Fruit fly (Drosophila melanogaster) S2 (cell line): ENCODE measurements around the gene Dpm2.

Experiments used
- CG8478 ChIP-seq: fragments of >200 bp; optimal IDR thresholded peaks from 2 replicates; lab custom pipeline; 2018
- CTCF ChIP-seq, 2 experiments: fragments of >200 bp; optimal IDR thresholded peaks; 2 replicates each; lab custom pipeline; 2018

The Dpm2 gene

dm6 chr3L:3319223-3319643 lies at the start of gene Dpm2, which contains the start of the genes PIG-C and CG12016:
Gene Dpm2, plus strand, starts transcription at chr3L:3319555.
Gene PIG-C, minus strand, starts transcription at chr3L:3319232.
Gene CG12016, plus strand, starts transcription at chr3L:3319555.
- TF ChIP-seq CG8478 (lab: Kevin White, UChicago) (no peak), CTCF (optimal IDR thresholded peaks at IDR 0.05; lab: Kevin White, UChicago) (peak in 1 of 2 experiments; percentile 14)

DNA sequence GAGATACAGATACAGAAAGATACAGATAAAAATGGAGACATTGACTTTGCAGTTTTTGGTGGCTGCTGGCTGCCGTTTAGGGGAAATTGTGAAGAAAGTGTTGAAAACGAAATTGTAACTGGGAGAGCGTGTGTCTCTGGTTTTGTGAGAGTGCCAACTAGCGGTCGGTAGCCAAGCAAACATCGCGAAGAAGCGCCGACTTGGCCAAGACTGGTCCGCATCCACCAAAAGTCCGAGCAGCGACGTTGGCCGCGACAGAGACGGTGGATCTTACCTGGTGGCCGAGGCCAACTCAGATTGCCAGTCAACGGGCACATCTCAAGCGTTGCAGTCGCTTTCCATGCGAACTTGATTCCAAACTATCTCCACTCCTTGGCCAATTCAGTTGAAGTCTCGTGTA lies 48.6 kb upstream of the Dpm2 start, which contains the start of gene CG14960:
TSS of gene CG14960 (plus strand) at position 301 of the 400 bp plus-strand sequence.
- TF ChIP-seq CTCF (optimal IDR thresholded peaks at IDR 0.05; lab: Kevin White, UChicago), result no peak
- no peak for TF ChIP-seq CG8478 (lab: Kevin White, UChicago)

DNA sequence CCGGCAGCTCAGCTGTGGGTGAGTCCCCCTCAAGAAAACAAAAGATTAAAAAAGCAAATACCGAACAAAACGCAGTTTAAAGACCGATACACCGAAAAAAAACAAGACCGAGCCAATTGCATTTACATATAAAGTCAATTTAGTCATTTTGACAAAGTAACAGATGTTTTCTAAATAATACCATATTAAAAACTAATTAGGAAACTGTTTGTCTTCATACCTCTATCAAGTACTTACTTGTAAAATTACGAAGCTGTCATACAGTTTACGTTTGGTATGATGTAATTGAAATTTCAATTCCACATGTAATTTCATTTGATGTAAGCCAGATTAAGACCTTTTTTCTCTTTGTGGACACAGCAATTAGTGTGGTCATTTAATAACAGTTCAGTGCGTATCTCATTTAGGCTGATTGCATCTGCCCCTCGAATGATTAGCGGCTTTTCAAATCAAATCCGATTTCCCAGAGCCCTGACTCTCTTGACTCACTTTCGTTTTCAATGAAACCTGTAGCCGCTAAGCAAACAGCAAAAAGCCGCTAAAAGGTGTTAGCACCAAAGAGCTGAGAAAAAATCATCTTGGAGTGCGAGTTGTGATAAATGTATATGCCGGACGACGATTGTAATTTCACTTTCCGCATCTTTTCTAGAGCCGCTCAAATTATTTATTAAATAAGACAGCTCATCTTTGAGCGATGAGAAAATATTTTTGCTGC lies 44.7 kb upstream of the Dpm2 start:
- TF ChIP-seq CTCF (optimal IDR thresholded peaks at IDR 0.05; lab: Kevin White, UChicago) (no peak), CG8478 (lab: Kevin White, UChicago) (no peak)

dm6 chr3L:3276930-3277329 lies 42.4 kb upstream of the Dpm2 start:
- no peak for TF ChIP-seq CG8478 (lab: Kevin White, UChicago)
- peak; percentile 46 to 66 for TF ChIP-seq CTCF (optimal IDR thresholded peaks at IDR 0.05; lab: Kevin White, UChicago)

dm6 chr3L:3279930-3280329 lies 39.4 kb upstream of the Dpm2 start, which contains the start of gene CG12017:
Gene CG12017, plus strand, starts transcription at chr3L:3280239.
- TF ChIP-seq CTCF (optimal IDR thresholded peaks at IDR 0.05; lab: Kevin White, UChicago), result no peak
- no peak for TF ChIP-seq CG8478 (lab: Kevin White, UChicago)

DNA sequence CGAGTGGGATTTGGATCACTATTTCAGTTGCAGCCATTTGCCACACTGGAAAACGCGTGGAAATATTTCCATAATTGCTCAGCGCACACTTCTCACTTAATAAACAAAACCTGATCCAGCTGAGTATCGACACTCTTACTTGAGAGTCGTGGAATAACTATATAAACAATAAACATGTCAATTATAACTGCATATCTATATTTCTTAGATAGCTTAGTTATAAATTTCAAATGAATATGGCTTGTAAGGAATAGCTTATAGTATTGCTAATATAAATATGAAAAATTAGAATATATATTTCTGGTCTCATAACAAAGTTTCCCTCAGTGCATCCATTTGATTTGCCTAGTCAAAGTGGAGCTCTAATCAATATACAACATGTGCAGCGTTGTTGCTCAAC lies 36.1 kb upstream of the Dpm2 start:
- TF ChIP-seq CTCF (optimal IDR thresholded peaks at IDR 0.05; lab: Kevin White, UChicago) (no peak), CG8478 (lab: Kevin White, UChicago) (no peak)

DNA sequence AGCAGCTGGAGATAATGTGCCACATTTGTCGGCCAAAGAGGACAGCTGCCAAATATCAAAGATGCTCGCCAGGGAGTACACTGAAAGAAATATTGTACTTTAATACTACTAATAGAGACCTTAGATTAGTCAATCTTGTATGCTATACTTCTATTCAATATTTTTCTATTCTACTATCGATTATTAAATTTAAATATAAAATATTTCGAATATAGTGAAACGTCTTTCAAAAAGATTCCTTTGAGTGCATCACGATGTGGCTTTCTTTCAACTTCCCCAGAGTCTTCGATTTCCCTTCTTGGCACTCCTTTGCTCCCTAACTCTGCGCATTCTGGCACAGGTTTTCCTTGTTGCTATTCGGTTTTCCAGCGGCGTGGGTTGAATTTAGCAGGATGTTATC lies 34.5 kb upstream of the Dpm2 start:
- TF ChIP-seq CTCF (optimal IDR thresholded peaks at IDR 0.05; lab: Kevin White, UChicago) (no peak), CG8478 (lab: Kevin White, UChicago) (no peak)

- TF ChIP-seq CG8478 (lab: Kevin White, UChicago) (no peak), CTCF (optimal IDR thresholded peaks at IDR 0.05; lab: Kevin White, UChicago) (peak; percentile 75 to 90)
Observed at dm6 chr3L:3288414-3288813, 30.9 kb upstream of the Dpm2 start.

- TF ChIP-seq CTCF (optimal IDR thresholded peaks at IDR 0.05; lab: Kevin White, UChicago), result no peak
- no peak for TF ChIP-seq CG8478 (lab: Kevin White, UChicago)
Observed at dm6 chr3L:3291159-3291558, 28.2 kb upstream of the Dpm2 start, which contains the start of gene CG12009. Gene CG12009, plus strand, starts transcription at chr3L:3291459.

dm6 chr3L:3300345-3300744 lies 19.0 kb upstream of the Dpm2 start:
- TF ChIP-seq CTCF (optimal IDR thresholded peaks at IDR 0.05; lab: Kevin White, UChicago), result no peak
- no peak for TF ChIP-seq CG8478 (lab: Kevin White, UChicago)

dm6 chr3L:3301171-3301738 lies 18.1 kb upstream of the Dpm2 start:
- TF ChIP-seq CTCF (optimal IDR thresholded peaks at IDR 0.05; lab: Kevin White, UChicago) (no peak), CG8478 (lab: Kevin White, UChicago) (no peak)

DNA sequence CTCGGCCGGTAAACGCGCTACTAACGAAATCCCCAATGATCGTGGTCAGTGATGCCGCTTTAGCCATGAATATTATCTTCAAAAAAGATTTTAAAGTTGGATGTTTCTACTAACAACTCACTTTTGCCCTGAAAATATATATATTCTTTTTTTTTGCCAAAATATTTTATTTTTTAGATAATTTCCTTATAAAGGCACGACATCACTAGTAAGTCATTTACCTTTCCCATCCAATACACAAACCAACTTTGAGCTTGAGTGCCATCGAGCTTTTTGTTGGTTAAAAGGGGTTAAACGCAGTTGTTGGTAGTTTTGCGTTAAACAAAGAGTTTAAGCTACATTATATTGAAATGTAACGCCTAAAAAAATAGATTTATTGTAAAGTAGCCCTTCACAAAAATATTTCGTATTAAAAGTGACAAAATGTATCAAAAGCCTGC lies 16.2 kb upstream of the Dpm2 start, which contains the start of gene CG14968:
TSS of gene CG14968 (minus strand) at position 26 of the 440 bp plus-strand sequence.
- no peak for TF ChIP-seq CTCF (optimal IDR thresholded peaks at IDR 0.05; lab: Kevin White, UChicago)
- no peak for TF ChIP-seq CG8478 (lab: Kevin White, UChicago)

- TF ChIP-seq CTCF (optimal IDR thresholded peaks at IDR 0.05; lab: Kevin White, UChicago), result no peak
Observed at dm6 chr3L:3303534-3304459, 15.6 kb upstream of the Dpm2 start, which contains the start of gene ZnT63C. Gene ZnT63C, plus strand, starts transcription at chr3L:3303708.

dm6 chr3L:3304740-3305139 lies 14.6 kb upstream of the Dpm2 start:
- no peak for TF ChIP-seq CTCF (optimal IDR thresholded peaks at IDR 0.05; lab: Kevin White, UChicago)
- no peak for TF ChIP-seq CG8478 (lab: Kevin White, UChicago)
